Worm (Caenorhabditis elegans) whole organism, L3 larva: ENCODE measurements around the gene Y48B6A.10.

ENCODE experiments used
- aly-2 ChIP-seq: fragments of 150-350 bp; optimal IDR thresholded peaks from 2 replicates; lab custom pipeline; 2014; ENCODE audit warnings: missing biosample characterization, missing genetic modification characterization
- ama-1 ChIP-seq: fragments of 150-350 bp; optimal IDR thresholded peaks from 2 replicates; lab custom pipeline; 2018
- ceh-16 ChIP-seq: sonication (generic microtip); optimal IDR thresholded peaks from 2 replicates; lab custom pipeline; 2017; ENCODE audit warnings: missing biosample characterization, missing genetic modification characterization
- ceh-28 ChIP-seq: fragments of 150-350 bp; optimal IDR thresholded peaks from 2 replicates; lab custom pipeline; 2014; ENCODE audit warnings: missing biosample characterization, missing genetic modification reagents, missing genetic modification characterization
- ceh-9 ChIP-seq: sonication (generic microtip); optimal IDR thresholded peaks from 2 replicates; lab custom pipeline; 2018; ENCODE audit warnings: missing biosample characterization, missing genetic modification characterization
- daf-12 ChIP-seq: fragments of 150-350 bp; optimal IDR thresholded peaks from 2 replicates; lab custom pipeline; 2014; ENCODE audit warnings: missing biosample characterization, missing genetic modification reagents, missing genetic modification characterization
- egl-5 ChIP-seq: fragments of 150-350 bp; optimal IDR thresholded peaks from 2 replicates; lab custom pipeline; 2017; ENCODE audit warnings: missing biosample characterization, missing genetic modification reagents, missing genetic modification characterization, inconsistent platforms
- elt-1 ChIP-seq: fragments of 150-350 bp; optimal IDR thresholded peaks from 2 replicates; lab custom pipeline; 2014; ENCODE audit warnings: missing biosample characterization, missing genetic modification characterization
- elt-3 ChIP-seq, 3 experiments: fragments of 150-350 bp in 1 of 3; sonication (generic microtip) in 2 of 3; optimal IDR thresholded peaks; 2 replicates in 2 of 3; 4 replicates in 1 of 3; lab custom pipeline; 2014 to 2017; ENCODE audit warnings: missing biosample characterization in 3 of 3, missing genetic modification characterization in 3 of 3
- eor-1 ChIP-seq, 2 experiments: fragments of 150-350 bp; optimal IDR thresholded peaks; 2 replicates each; lab custom pipeline; 2014 to 2018; ENCODE audit warnings: missing biosample characterization in 2 of 2, missing genetic modification characterization in 2 of 2
- fos-1 ChIP-seq: fragments of 150-350 bp; optimal IDR thresholded peaks from 2 replicates; lab custom pipeline; 2014; ENCODE audit warnings: missing biosample characterization, missing genetic modification characterization
- hmg-11 ChIP-seq: sonication (generic microtip); optimal IDR thresholded peaks from 2 replicates; lab custom pipeline; 2016; ENCODE audit warnings: missing genetic modification characterization, missing compliant biosample characterization
- jun-1 ChIP-seq: fragments of 150-350 bp; optimal IDR thresholded peaks from 2 replicates; lab custom pipeline; 2014; ENCODE audit warnings: missing biosample characterization, missing genetic modification reagents, missing genetic modification characterization
- lin-15B ChIP-seq: fragments of 150-350 bp; optimal IDR thresholded peaks from 2 replicates; lab custom pipeline; 2014; ENCODE audit warnings: missing biosample characterization, missing genetic modification characterization
- lsy-12 ChIP-seq: sonication (generic microtip); optimal IDR thresholded peaks from 2 replicates; lab custom pipeline; 2016; ENCODE audit warnings: mild to moderate bottlenecking, missing genetic modification characterization, missing compliant biosample characterization
- mdl-1 ChIP-seq: fragments of 150-350 bp; optimal IDR thresholded peaks from 2 replicates; lab custom pipeline; 2014; ENCODE audit warnings: missing biosample characterization, missing genetic modification characterization
- mml-1 ChIP-seq: fragments of 150-350 bp; sonication (generic microtip); optimal IDR thresholded peaks from 3 replicates; lab custom pipeline; 2014; ENCODE audit warnings: missing biosample characterization, missing genetic modification characterization
- nfya-1 ChIP-seq: sonication (generic microtip); optimal IDR thresholded peaks from 2 replicates; lab custom pipeline; 2017; ENCODE audit warnings: missing genetic modification characterization, mild to moderate bottlenecking, missing compliant biosample characterization, antibody characterized with exemption, moderate library complexity; ENCODE audit not compliant: insufficient read depth
- nhr-12 ChIP-seq: fragments of 150-350 bp; optimal IDR thresholded peaks from 2 replicates; lab custom pipeline; 2014; ENCODE audit warnings: missing biosample characterization, missing genetic modification characterization
- nhr-237 ChIP-seq: fragments of 150-350 bp; optimal IDR thresholded peaks from 2 replicates; lab custom pipeline; 2014; ENCODE audit warnings: missing biosample characterization, missing genetic modification characterization
- nhr-25 ChIP-seq: sonication (generic microtip); optimal IDR thresholded peaks from 2 replicates; lab custom pipeline; 2017; ENCODE audit warnings: missing biosample characterization, missing genetic modification characterization
- nhr-43 ChIP-seq: sonication (generic microtip); optimal IDR thresholded peaks from 2 replicates; lab custom pipeline; 2016; ENCODE audit warnings: mild to moderate bottlenecking, missing genetic modification characterization, missing compliant biosample characterization; ENCODE audit not compliant: poor library complexity, severe bottlenecking
- nhr-67 ChIP-seq: fragments of 150-350 bp; optimal IDR thresholded peaks from 2 replicates; lab custom pipeline; 2014; ENCODE audit warnings: missing biosample characterization, missing genetic modification characterization
- nhr-76 ChIP-seq: fragments of 150-350 bp; sonication (generic microtip); optimal IDR thresholded peaks from 5 replicates; lab custom pipeline; 2014; ENCODE audit warnings: missing biosample characterization, missing genetic modification characterization
- nhr-77 ChIP-seq: fragments of 150-350 bp; optimal IDR thresholded peaks from 2 replicates; lab custom pipeline; 2014; ENCODE audit warnings: missing biosample characterization, missing genetic modification characterization
- pha-4 ChIP-seq: fragments of 150-350 bp; optimal IDR thresholded peaks from 2 replicates; lab custom pipeline; 2014; ENCODE audit warnings: missing biosample characterization, missing genetic modification reagents, missing genetic modification characterization
- sea-2 ChIP-seq: fragments of 150-350 bp; sonication (generic microtip); optimal IDR thresholded peaks from 4 replicates; lab custom pipeline; 2014; ENCODE audit warnings: missing biosample characterization, missing genetic modification reagents, missing genetic modification characterization
- tbx-2 ChIP-seq: sonication (generic microtip); optimal IDR thresholded peaks from 2 replicates; lab custom pipeline; 2016; ENCODE audit warnings: mild to moderate bottlenecking, missing genetic modification characterization, missing compliant biosample characterization
- unc-62 ChIP-seq: fragments of 150-350 bp; sonication (generic microtip); optimal IDR thresholded peaks from 4 replicates; lab custom pipeline; 2014; ENCODE audit warnings: missing biosample characterization, missing genetic modification reagents, missing genetic modification characterization
- zag-1 ChIP-seq: fragments of 150-350 bp; optimal IDR thresholded peaks from 2 replicates; lab custom pipeline; 2014; ENCODE audit warnings: missing biosample characterization, missing genetic modification characterization
- ztf-11 ChIP-seq: fragments of 150-350 bp; optimal IDR thresholded peaks from 2 replicates; lab custom pipeline; 2014; ENCODE audit warnings: missing biosample characterization, missing genetic modification characterization
- ztf-4 ChIP-seq: fragments of 150-350 bp; optimal IDR thresholded peaks from 2 replicates; lab custom pipeline; 2014; ENCODE audit warnings: missing biosample characterization, missing genetic modification characterization

Y48B6A.10 gene

DNA sequence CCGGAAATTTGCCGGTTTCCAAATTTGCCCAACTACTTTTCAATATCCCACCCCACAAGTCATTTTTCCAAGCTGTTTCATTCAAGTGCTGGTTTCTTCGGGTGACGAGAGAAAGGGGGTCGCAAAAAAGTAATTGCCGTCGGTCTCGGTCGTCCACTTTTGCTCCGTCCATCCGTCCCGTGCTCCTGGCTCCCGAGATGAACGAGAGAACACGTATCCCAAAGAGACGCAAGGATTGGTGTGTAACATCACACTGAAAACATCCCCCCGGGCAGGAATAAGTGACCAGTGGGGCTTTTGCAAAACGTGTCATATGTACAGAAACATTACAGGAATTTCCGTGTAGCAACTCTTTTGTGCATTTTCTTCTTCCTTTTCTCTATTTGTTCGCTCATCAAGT, 37.6 kb upstream of the Y48B6A.10 start:
- TF ChIP-seq nhr-12 (tag; lab: Kevin White, UChicago) (no peak), sea-2 (GFP tag; lab: Kevin White, UChicago) (no peak), hmg-11 (tag; lab: Kevin White, UChicago) (no peak), nhr-25 (tag; lab: Kevin White, UChicago) (no peak), unc-62 (GFP tag; lab: Kevin White, UChicago) (no peak), mml-1 (tag; lab: Kevin White, UChicago) (no peak), tbx-2 (tag; lab: Kevin White, UChicago) (no peak), zag-1 (tag; lab: Kevin White, UChicago) (no peak)

DNA sequence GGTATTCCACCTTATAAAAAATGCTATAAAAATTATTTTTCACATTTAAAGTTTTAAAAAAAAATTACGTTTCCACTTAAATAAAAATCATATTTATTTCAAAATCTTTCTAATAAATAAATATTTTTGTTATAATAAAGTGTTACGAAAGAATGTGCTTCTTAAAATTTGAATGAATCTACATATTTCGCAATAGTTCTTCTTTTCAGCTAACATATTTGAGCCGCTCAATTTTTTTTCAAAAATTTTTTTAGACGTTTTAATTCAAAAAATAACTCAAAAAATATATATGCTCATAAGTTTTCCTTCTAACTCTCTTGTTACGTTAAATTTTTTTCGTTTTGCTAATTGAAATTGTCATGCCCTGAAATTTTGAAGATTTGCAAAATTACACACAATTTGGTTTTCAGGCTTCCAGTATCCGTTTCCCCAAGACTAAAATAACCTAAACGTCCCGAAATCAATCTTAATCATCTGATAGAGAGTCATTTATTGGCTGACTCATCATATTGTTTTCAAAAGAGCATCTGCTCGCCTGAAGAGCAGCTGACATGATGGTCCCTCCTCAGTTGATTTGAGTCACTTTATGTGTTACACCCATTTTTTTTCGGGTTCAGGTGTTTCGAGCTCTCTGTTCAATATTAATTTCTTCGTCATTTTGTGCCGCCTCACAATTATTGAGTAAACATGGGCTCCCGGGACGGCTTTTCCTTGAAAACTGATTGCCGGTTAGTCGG, 35.8 kb upstream of the Y48B6A.10 start, which contains the start of gene efhd-1:
efhd-1 (plus strand) TSS at position 582 of the 737 bp plus-strand sequence.
- TF ChIP-seq ztf-11 (tag; lab: Kevin White, UChicago) (no peak), egl-5 (tag; lab: Kevin White, UChicago) (peak; percentile 0), jun-1 (tag; lab: Kevin White, UChicago) (no peak), ztf-4 (tag; lab: Kevin White, UChicago) (no peak)

- TF ChIP-seq fos-1 (tag; lab: Kevin White, UChicago) = no peak
- no peak for TF ChIP-seq sea-2 (GFP tag; lab: Kevin White, UChicago)
These were observed 27.3 kb upstream of the Y48B6A.10 start for ce11 chrII:14186937-14187336.

ce11 chrII:14187456-14187855, 26.8 kb upstream of the Y48B6A.10 start:
- TF ChIP-seq nhr-77 (tag; lab: Kevin White, UChicago) (no peak), eor-1 (tag; optimal IDR thresholded peaks at IDR 0.05; lab: Kevin White, UChicago) (no peak), zag-1 (tag; lab: Kevin White, UChicago) (no peak), nhr-76 (tag; lab: Kevin White, UChicago) (no peak), ceh-28 (tag; lab: Kevin White, UChicago) (no peak), egl-5 (tag; lab: Kevin White, UChicago) (no peak), nhr-12 (tag; lab: Kevin White, UChicago) (no peak), ceh-16 (no peak), nfya-1 (no peak), fos-1 (tag; lab: Kevin White, UChicago) (no peak), lin-15B (tag; lab: Kevin White, UChicago) (no peak), nhr-67 (no peak), mml-1 (tag; lab: Kevin White, UChicago) (no peak), ama-1 (no peak), pha-4 (tag; lab: Kevin White, UChicago) (no peak)

DNA sequence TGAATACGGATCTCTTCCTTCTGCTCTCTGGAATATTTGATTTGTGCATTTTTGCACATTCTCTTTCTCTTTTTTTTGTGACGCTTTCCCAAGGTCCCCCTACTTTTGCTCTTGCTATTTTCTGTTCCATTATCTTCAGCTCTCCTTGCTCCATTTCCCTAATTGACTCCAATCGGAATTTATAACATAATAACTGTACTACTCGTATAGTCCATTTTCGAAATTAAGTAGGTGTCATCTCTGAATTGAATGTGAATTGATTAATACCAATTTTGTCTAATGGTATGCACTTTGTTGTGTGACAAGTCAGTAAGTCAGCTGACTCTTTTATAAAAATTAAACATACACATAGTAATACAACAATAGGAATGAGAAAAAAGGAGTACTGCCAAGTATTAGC, 18.3 kb upstream of the Y48B6A.10 start:
- TF ChIP-seq lsy-12 (tag; lab: Kevin White, UChicago) = no peak

- TF ChIP-seq daf-12 (tag; lab: Kevin White, UChicago) = no peak
- peak; percentile 63 for TF ChIP-seq nfya-1
- TF ChIP-seq aly-2 (tag; lab: Kevin White, UChicago) = no peak
These were observed 16.6 kb upstream of the Y48B6A.10 start, which contains the start of gene ace-4 for ce11 chrII:14197499-14198096. Gene ace-4, plus strand, starts transcription at chrII:14198046.

DNA sequence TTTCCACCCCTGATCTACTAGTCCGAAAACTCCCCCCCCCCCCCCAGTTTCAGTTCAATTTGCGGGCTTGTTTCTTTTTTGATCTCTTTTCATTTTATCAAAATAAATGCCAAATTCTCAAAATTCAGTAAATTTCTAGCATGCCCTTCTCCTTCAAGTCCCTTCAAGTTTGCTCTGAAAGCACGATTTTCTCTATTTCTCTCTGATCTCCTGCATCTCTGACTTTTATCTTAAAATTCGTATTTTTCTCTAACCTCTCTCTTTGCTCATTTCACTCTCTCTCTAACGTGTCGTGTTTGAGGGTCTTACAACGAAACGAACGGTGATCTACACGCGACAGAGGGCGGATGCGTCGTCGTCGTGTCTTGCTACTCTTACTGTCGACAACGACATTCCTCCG, 8.9 kb upstream of the Y48B6A.10 start, which contains the start of gene ace-3:
ace-3 (plus strand) TSS at position 301 of the 400 bp plus-strand sequence.
- no peak for TF ChIP-seq mdl-1 (tag; lab: Kevin White, UChicago)
- no peak for TF ChIP-seq aly-2 (tag; lab: Kevin White, UChicago)
- TF ChIP-seq fos-1 (tag; lab: Kevin White, UChicago) = no peak
- TF ChIP-seq egl-5 (tag; lab: Kevin White, UChicago) = no peak
- TF ChIP-seq lin-15B (tag; lab: Kevin White, UChicago) = no peak
- no peak for TF ChIP-seq ceh-28 (tag; lab: Kevin White, UChicago)
- TF ChIP-seq nhr-77 (tag; lab: Kevin White, UChicago) = no peak
- TF ChIP-seq elt-3 (tag; optimal IDR thresholded peaks at IDR 0.05; lab: Kevin White, UChicago) = no peak
- no peak for TF ChIP-seq ztf-11 (tag; lab: Kevin White, UChicago)
- no peak for TF ChIP-seq ceh-9 (tag; lab: Kevin White, UChicago)
- TF ChIP-seq nhr-43 (tag; lab: Kevin White, UChicago) = no peak
- TF ChIP-seq ceh-16 = no peak
- TF ChIP-seq nhr-237 (tag; lab: Kevin White, UChicago) = no peak
- no peak for TF ChIP-seq elt-1
- no peak for TF ChIP-seq ama-1
- TF ChIP-seq nhr-67 = no peak
- no peak for TF ChIP-seq hmg-11 (tag; lab: Kevin White, UChicago)
- TF ChIP-seq, all 47 proteins: peak for 0
